Worm (Caenorhabditis elegans): Measurements from ENCODE around the gene fbxb-50.

The fbxb-50 gene

ce11 chrII:1568214-1568613, 12.0 kb downstream of the fbxb-50 start, which contains the start of gene fbxb-49:
Gene fbxb-49 (plus strand): TSS chrII:1568514.
- TF ChIP-seq nhr-12 (tag; optimal IDR thresholded peaks at IDR 0.05) (no peak), aly-2 (tag; optimal IDR thresholded peaks at IDR 0.05) (no peak), mab-5 (tag; optimal IDR thresholded peaks at IDR 0.05) (no peak), elt-3 (tag; optimal IDR thresholded peaks at IDR 0.05) (no peak), alr-1 (tag; optimal IDR thresholded peaks at IDR 0.05) (no peak), unc-62 (GFP tag; optimal IDR thresholded peaks at IDR 0.05) (no peak), nhr-23 (tag; optimal IDR thresholded peaks at IDR 0.05) (no peak), Y55F3AM.14 (GFP tag; optimal IDR thresholded peaks at IDR 0.05) (no peak), nhr-77 (tag; optimal IDR thresholded peaks at IDR 0.05) (no peak), nhr-6 (tag; optimal IDR thresholded peaks at IDR 0.05) (no peak), gmeb-1 (tag; optimal IDR thresholded peaks at IDR 0.05) (no peak), unc-55 (GFP tag; optimal IDR thresholded peaks at IDR 0.05) (no peak), lin-13 (GFP tag; optimal IDR thresholded peaks at IDR 0.05) (no peak), sma-9 (GFP tag; optimal IDR thresholded peaks at IDR 0.05) (no peak), sma-9 (tag; optimal IDR thresholded peaks at IDR 0.05) (no peak), ama-1 (optimal IDR thresholded peaks at IDR 0.05) (no peak), zag-1 (tag; optimal IDR thresholded peaks at IDR 0.05) (no peak), nhr-25 (tag; optimal IDR thresholded peaks at IDR 0.05) (no peak), lin-39 (tag; optimal IDR thresholded peaks at IDR 0.05) (no peak)

DNA sequence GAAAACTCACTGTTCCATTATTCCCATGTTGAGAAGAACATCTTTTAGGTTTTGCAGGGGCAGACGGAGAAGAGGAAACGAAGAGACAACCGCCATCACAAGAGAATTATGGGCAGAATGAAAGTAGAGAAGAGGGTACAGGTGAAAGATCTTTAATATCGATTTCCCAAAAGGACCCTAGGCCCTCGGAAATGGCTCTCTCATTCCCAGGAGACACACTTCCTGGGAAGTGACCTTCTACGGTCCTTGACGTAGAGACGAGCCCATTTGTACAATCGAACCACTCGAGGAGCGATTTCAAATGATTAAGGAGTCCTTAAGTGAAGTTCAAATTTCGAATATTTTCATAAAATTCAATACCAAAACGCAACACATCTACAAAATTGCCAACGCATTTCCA, 14.8 kb downstream of the fbxb-50 start, which contains the start of gene fbxb-46:
Gene fbxb-46 (minus strand): TSS at position 101 of the 400 bp plus-strand sequence.
- TF ChIP-seq ZK546.5 (tag; optimal IDR thresholded peaks at IDR 0.05) = no peak
- TF ChIP-seq ceh-16 (tag; optimal IDR thresholded peaks at IDR 0.05) = no peak
- TF ChIP-seq aly-2 (tag; optimal IDR thresholded peaks at IDR 0.05) = no peak
- TF ChIP-seq egl-27 (tag; optimal IDR thresholded peaks at IDR 0.05) = no peak
- TF ChIP-seq mbf-1 (tag; optimal IDR thresholded peaks at IDR 0.05) = no peak
- TF ChIP-seq ceh-82 (tag; optimal IDR thresholded peaks at IDR 0.05) = no peak
- no peak for TF ChIP-seq nhr-21 (tag; optimal IDR thresholded peaks at IDR 0.05)
- no peak for TF ChIP-seq alr-1 (tag; optimal IDR thresholded peaks at IDR 0.05)
- TF ChIP-seq unc-55 (GFP tag; optimal IDR thresholded peaks at IDR 0.05) = no peak
- TF ChIP-seq nhr-23 (tag; optimal IDR thresholded peaks at IDR 0.05) = no peak
- TF ChIP-seq nhr-6 (tag; optimal IDR thresholded peaks at IDR 0.05) = no peak
- no peak for TF ChIP-seq skn-1 (tag; optimal IDR thresholded peaks at IDR 0.05)
- TF ChIP-seq crh-2 (tag; optimal IDR thresholded peaks at IDR 0.05) = no peak
- TF ChIP-seq F13H6.1 (tag; optimal IDR thresholded peaks at IDR 0.05) = no peak
- no peak for TF ChIP-seq elt-3 (tag; optimal IDR thresholded peaks at IDR 0.05)
- no peak for TF ChIP-seq elt-1 (tag; optimal IDR thresholded peaks at IDR 0.05)
- no peak for TF ChIP-seq lin-13 (GFP tag; optimal IDR thresholded peaks at IDR 0.05)
- no peak for TF ChIP-seq unc-39 (tag; optimal IDR thresholded peaks at IDR 0.05)
- no peak for TF ChIP-seq ztf-4 (tag; optimal IDR thresholded peaks at IDR 0.05)
- TF ChIP-seq sma-3 (GFP tag; optimal IDR thresholded peaks at IDR 0.05) = no peak

- TF ChIP-seq fos-1 (tag; optimal IDR thresholded peaks at IDR 0.05) (no peak), nhr-21 (tag; optimal IDR thresholded peaks at IDR 0.05) (no peak), unc-62 (GFP tag; optimal IDR thresholded peaks at IDR 0.05) (no peak), ZK546.5 (tag; optimal IDR thresholded peaks at IDR 0.05) (no peak), sem-4 (tag; optimal IDR thresholded peaks at IDR 0.05) (no peak), unc-39 (tag; optimal IDR thresholded peaks at IDR 0.05) (no peak), elt-1 (tag; optimal IDR thresholded peaks at IDR 0.05) (no peak), F13H6.1 (tag; optimal IDR thresholded peaks at IDR 0.05) (no peak)
Observed at ce11 chrII:1576030-1576429, 19.8 kb downstream of the fbxb-50 start, which contains the start of gene K05F6.10. Gene K05F6.10 (minus strand): TSS chrII:1576130.

ce11 chrII:1576772-1577171, 20.5 kb downstream of the fbxb-50 start:
- TF ChIP-seq mdl-1 (tag; optimal IDR thresholded peaks at IDR 0.05) (no peak), unc-55 (GFP tag; optimal IDR thresholded peaks at IDR 0.05) (no peak), fos-1 (tag; optimal IDR thresholded peaks at IDR 0.05) (peak; percentile 82)

DNA sequence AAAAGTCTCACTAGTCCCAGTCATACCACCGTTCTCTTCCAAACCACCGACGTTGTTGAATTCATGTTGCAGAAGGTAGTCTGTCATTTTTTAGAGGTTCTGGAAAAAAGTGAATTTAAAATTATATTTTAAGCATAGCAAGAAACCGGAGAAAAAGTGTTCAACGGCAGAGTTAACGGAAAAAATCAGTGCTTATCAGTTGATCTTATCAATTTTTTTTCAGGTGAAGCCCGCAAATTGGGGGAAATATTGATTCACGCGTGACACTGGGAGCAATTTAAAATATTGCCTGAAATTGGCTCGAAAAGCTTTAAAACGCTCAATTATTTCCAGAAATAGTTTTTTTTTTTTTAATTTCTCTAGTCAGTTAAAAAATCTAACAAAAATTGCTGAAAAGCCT, 23.6 kb downstream of the fbxb-50 start, which contains the start of gene math-38:
Gene math-38 (minus strand): TSS at position 101 of the 400 bp plus-strand sequence.
- no peak for TF ChIP-seq fos-1 (tag; optimal IDR thresholded peaks at IDR 0.05)
- no peak for TF ChIP-seq dmd-4 (tag; optimal IDR thresholded peaks at IDR 0.05)
- TF ChIP-seq skn-1 (tag; optimal IDR thresholded peaks at IDR 0.05) = no peak
- no peak for TF ChIP-seq alr-1 (tag; optimal IDR thresholded peaks at IDR 0.05)
- TF ChIP-seq sma-3 (GFP tag; optimal IDR thresholded peaks at IDR 0.05) = no peak
